Worm (Caenorhabditis elegans) whole organism, L4 larva: ENCODE measurements around the gene sgt-1.

Experiments
- F44E2.7 ChIP-seq: fragments of 200-800 bp; sonication (Bioruptor generic); IDR thresholded peaks from 2 replicates; pipeline ENCODE4 v2.1.2; 2022; ENCODE audit warnings: missing genetic modification characterization, missing compliant biosample characterization
- R02D3.7 ChIP-seq: fragments of 150-350 bp; sonication (generic microtip); optimal IDR thresholded peaks from 3 replicates; lab custom pipeline; 2014; ENCODE audit warnings: missing biosample characterization, missing genetic modification characterization
- T20F7.1 ChIP-seq: fragments of 200-800 bp; sonication (Bioruptor generic); optimal IDR thresholded peaks from 2 replicates; lab custom pipeline; 2018; ENCODE audit warnings: mild to moderate bottlenecking, missing genetic modification characterization, missing compliant biosample characterization
- T26A8.4 ChIP-seq: fragments of 200-800 bp; sonication (Bioruptor generic); IDR thresholded peaks from 2 replicates; pipeline ENCODE4 v1.3.6; 2022; ENCODE audit warnings: missing genetic modification characterization, missing compliant biosample characterization
- Y105C5A.15 ChIP-seq: fragments of 200-800 bp; sonication (Bioruptor generic); IDR thresholded peaks from 2 replicates; pipeline ENCODE4 v1.3.6; 2022; ENCODE audit warnings: missing genetic modification characterization, missing compliant biosample characterization
- Y5F2A.4 ChIP-seq: fragments of 200-800 bp; sonication (Bioruptor generic); optimal IDR thresholded peaks from 2 replicates; lab custom pipeline; 2018; ENCODE audit warnings: mild to moderate bottlenecking, missing genetic modification characterization, missing compliant biosample characterization
- Y75B8A.6 ChIP-seq: fragments of 200-800 bp; sonication (Bioruptor generic); IDR thresholded peaks from 2 replicates; pipeline ENCODE4 v1.3.6; 2022; ENCODE audit warnings: missing genetic modification reagents, missing genetic modification characterization, missing compliant biosample characterization
- ZK546.5 ChIP-seq, 2 experiments: sonication (generic microtip); optimal IDR thresholded peaks; 2 replicates each; lab custom pipeline; 2017; ENCODE audit warnings: missing biosample characterization in 2 of 2, missing genetic modification characterization in 2 of 2
- aly-2 ChIP-seq: sonication (generic microtip); optimal IDR thresholded peaks from 2 replicates; lab custom pipeline; 2018; ENCODE audit warnings: missing biosample characterization, missing genetic modification characterization
- arid-1 ChIP-seq: fragments of 200-800 bp; sonication (Bioruptor generic); conservative IDR thresholded peaks from 2 replicates; pipeline ENCODE4 v1.3.6; 2022; ENCODE audit warnings: missing genetic modification reagents, missing genetic modification characterization, missing compliant biosample characterization
- attf-4 ChIP-seq: sonication (generic microtip); optimal IDR thresholded peaks from 3 replicates; lab custom pipeline; 2017; ENCODE audit warnings: missing biosample characterization, missing genetic modification characterization
- ceh-20 ChIP-seq: fragments of 200-800 bp; sonication (Bioruptor generic); IDR thresholded peaks from 2 replicates; pipeline ENCODE4 v1.3.6; 2022; ENCODE audit warnings: missing genetic modification reagents, missing genetic modification characterization, missing compliant biosample characterization
- ceh-32 ChIP-seq: sonication (generic microtip); optimal IDR thresholded peaks from 2 replicates; lab custom pipeline; 2016; ENCODE audit warnings: mild to moderate bottlenecking, missing genetic modification characterization, missing compliant biosample characterization; ENCODE audit not compliant: poor library complexity
- ceh-62 ChIP-seq: sonication (generic microtip); optimal IDR thresholded peaks from 2 replicates; lab custom pipeline; 2017; ENCODE audit warnings: missing biosample characterization, missing genetic modification characterization
- ces-1 ChIP-seq: fragments of 150-350 bp; sonication (generic microtip); optimal IDR thresholded peaks from 4 replicates; lab custom pipeline; 2014; ENCODE audit warnings: missing biosample characterization, missing genetic modification reagents, missing genetic modification characterization
- ctbp-1 ChIP-seq: fragments of 200-800 bp; sonication (Bioruptor generic); IDR thresholded peaks from 2 replicates; pipeline ENCODE4 v1.3.6; 2022; ENCODE audit warnings: missing genetic modification reagents, missing genetic modification characterization, missing compliant biosample characterization
- daf-12 ChIP-seq: fragments of 150-350 bp; optimal IDR thresholded peaks from 2 replicates; lab custom pipeline; 2014; ENCODE audit warnings: missing biosample characterization, missing genetic modification reagents, missing genetic modification characterization
- daf-16 ChIP-seq, 3 experiments: sonication (generic microtip); optimal IDR thresholded peaks; 2 replicates each; lab custom pipeline; 2016 to 2017; ENCODE audit warnings: missing genetic modification characterization in 3 of 3, missing genetic modification reagents in 3 of 3, mild to moderate bottlenecking in 2 of 3, missing compliant biosample characterization in 2 of 3, missing biosample characterization in 1 of 3, moderate library complexity in 1 of 3
- daf-19 ChIP-seq: fragments of 200-800 bp; sonication (Bioruptor generic); conservative IDR thresholded peaks from 2 replicates; pipeline ENCODE4 v1.3.6; 2022; ENCODE audit warnings: missing genetic modification characterization, missing compliant biosample characterization
- daf-8 ChIP-seq: fragments of 200-800 bp; sonication (Bioruptor generic); IDR thresholded peaks from 2 replicates; pipeline ENCODE4 v1.3.6; 2022; ENCODE audit warnings: missing genetic modification characterization, missing compliant biosample characterization
- dmd-6 ChIP-seq: fragments of 200-800 bp; sonication (Bioruptor generic); IDR thresholded peaks from 2 replicates; pipeline ENCODE4 v1.3.6; 2022; ENCODE audit warnings: missing genetic modification reagents, missing genetic modification characterization, missing compliant biosample characterization
- dmd-9 ChIP-seq: fragments of 200-800 bp; sonication (Bioruptor generic); IDR thresholded peaks from 2 replicates; pipeline ENCODE4 v1.3.6; 2022; ENCODE audit warnings: missing genetic modification reagents, missing genetic modification characterization, missing compliant biosample characterization
- dpl-1 ChIP-seq: fragments of 150-350 bp; optimal IDR thresholded peaks from 2 replicates; lab custom pipeline; 2014; ENCODE audit warnings: missing biosample characterization, missing genetic modification reagents, missing genetic modification characterization
- dve-1 ChIP-seq: sonication (generic microtip); optimal IDR thresholded peaks from 2 replicates; lab custom pipeline; 2017; ENCODE audit warnings: antibody characterized with exemption, mild to moderate bottlenecking, missing genetic modification characterization, missing compliant biosample characterization; ENCODE audit not compliant: insufficient read depth
- egl-27 ChIP-seq: sonication (generic microtip); optimal IDR thresholded peaks from 3 replicates; lab custom pipeline; 2017; ENCODE audit warnings: missing biosample characterization, missing genetic modification reagents, missing genetic modification characterization
- fkh-10 ChIP-seq: fragments of 150-350 bp; optimal IDR thresholded peaks from 2 replicates; lab custom pipeline; 2014; ENCODE audit warnings: missing biosample characterization, missing genetic modification reagents, missing genetic modification characterization
- hif-1 ChIP-seq, 2 experiments: sonication (generic microtip); optimal IDR thresholded peaks; 2 replicates each; lab custom pipeline; 2016 to 2017; ENCODE audit warnings: missing compliant biosample characterization in 2 of 2, missing genetic modification characterization in 2 of 2, missing genetic modification reagents in 2 of 2, missing genotype in 2 of 2, mild to moderate bottlenecking in 1 of 2
- hlh-11 ChIP-seq: fragments of 200-800 bp; sonication (Bioruptor generic); optimal IDR thresholded peaks from 2 replicates; lab custom pipeline; 2018; ENCODE audit warnings: mild to moderate bottlenecking, missing genetic modification characterization, missing compliant biosample characterization
- lin-13 ChIP-seq: fragments of 150-350 bp; optimal IDR thresholded peaks from 2 replicates; lab custom pipeline; 2014; ENCODE audit warnings: missing biosample characterization, missing genetic modification reagents, missing genetic modification characterization
- lin-29 ChIP-seq: fragments of 200-800 bp; sonication (Bioruptor generic); IDR thresholded peaks from 2 replicates; pipeline ENCODE4 v1.3.6; 2022; ENCODE audit warnings: missing genetic modification reagents, missing genetic modification characterization, missing compliant biosample characterization
- lir-3 ChIP-seq: sonication (generic microtip); optimal IDR thresholded peaks from 2 replicates; lab custom pipeline; 2016; ENCODE audit warnings: mild to moderate bottlenecking, missing genetic modification characterization, missing compliant biosample characterization
- mdt-29 ChIP-seq: fragments of 200-800 bp; sonication (Bioruptor generic); IDR thresholded peaks from 2 replicates; pipeline ENCODE4 v1.3.6; 2022; ENCODE audit warnings: missing genetic modification reagents, missing genetic modification characterization, missing compliant biosample characterization
- mep-1 ChIP-seq: fragments of 150-350 bp; sonication (generic microtip); optimal IDR thresholded peaks from 3 replicates; lab custom pipeline; 2014; ENCODE audit warnings: missing biosample characterization, missing genetic modification characterization
- mes-2 ChIP-seq: sonication (generic microtip); optimal IDR thresholded peaks from 2 replicates; lab custom pipeline; 2016; ENCODE audit warnings: missing genotype, mild to moderate bottlenecking, missing genetic modification characterization, missing compliant biosample characterization; ENCODE audit not compliant: poor library complexity, severe bottlenecking
- mxl-3 ChIP-seq: fragments of 200-800 bp; sonication (Bioruptor generic); optimal IDR thresholded peaks from 2 replicates; lab custom pipeline; 2018; ENCODE audit warnings: mild to moderate bottlenecking, missing genetic modification characterization, missing compliant biosample characterization
- nhr-111 ChIP-seq: fragments of 200-800 bp; sonication (Bioruptor generic); optimal IDR thresholded peaks from 2 replicates; lab custom pipeline; 2018; ENCODE audit warnings: mild to moderate bottlenecking, missing genetic modification characterization, missing compliant biosample characterization
- nhr-48 ChIP-seq: sonication (generic microtip); optimal IDR thresholded peaks from 2 replicates; lab custom pipeline; 2016; ENCODE audit warnings: mild to moderate bottlenecking, missing genetic modification characterization, missing compliant biosample characterization
- nhr-76 ChIP-seq: fragments of 150-350 bp; optimal IDR thresholded peaks from 2 replicates; lab custom pipeline; 2014; ENCODE audit warnings: missing biosample characterization, missing genetic modification characterization
- nhr-77 ChIP-seq: fragments of 150-350 bp; optimal IDR thresholded peaks from 2 replicates; lab custom pipeline; 2014; ENCODE audit warnings: missing biosample characterization, missing genetic modification characterization
- pha-4 ChIP-seq, 2 experiments: fragments of 150-350 bp in 1 of 2; fragments of 200-800 bp in 1 of 2; sonication (Bioruptor generic) in 1 of 2; IDR thresholded peaks in 1 of 2; optimal IDR thresholded peaks in 1 of 2; 2 replicates each; pipeline versions ENCODE4 v1.3.6 to Lab custom; 2014 to 2022; ENCODE audit warnings: missing genetic modification characterization in 2 of 2, missing genetic modification reagents in 2 of 2, missing biosample characterization in 1 of 2, missing compliant biosample characterization in 1 of 2
- php-3 ChIP-seq: fragments of 200-800 bp; sonication (Bioruptor generic); IDR thresholded peaks from 2 replicates; pipeline ENCODE4 v1.3.6; 2022; ENCODE audit warnings: missing genetic modification reagents, missing genetic modification characterization, missing compliant biosample characterization
- pqm-1 ChIP-seq: sonication (generic microtip); optimal IDR thresholded peaks from 2 replicates; lab custom pipeline; 2017; ENCODE audit warnings: missing biosample characterization, missing genetic modification characterization
- sdz-12 ChIP-seq: fragments of 200-800 bp; sonication (Bioruptor generic); optimal IDR thresholded peaks from 2 replicates; lab custom pipeline; 2018; ENCODE audit warnings: mild to moderate bottlenecking, missing genetic modification characterization, missing compliant biosample characterization
- skn-1 ChIP-seq: fragments of 150-350 bp; optimal IDR thresholded peaks from 2 replicates; lab custom pipeline; 2014; ENCODE audit warnings: missing biosample characterization, missing genetic modification characterization
- snpc-1.2 ChIP-seq: fragments of 200-800 bp; sonication (Bioruptor generic); IDR thresholded peaks from 2 replicates; pipeline ENCODE4 v1.3.6; 2022; ENCODE audit warnings: missing genetic modification reagents, missing genetic modification characterization, missing compliant biosample characterization
- snpc-4 ChIP-seq: fragments of 150-350 bp; optimal IDR thresholded peaks from 2 replicates; lab custom pipeline; 2014; ENCODE audit warnings: missing biosample characterization, missing genetic modification characterization
- vab-7 ChIP-seq: fragments of 200-800 bp; sonication (Bioruptor generic); IDR thresholded peaks from 2 replicates; pipeline ENCODE4 v1.3.6; 2022; ENCODE audit warnings: missing genetic modification reagents, missing genetic modification characterization, missing compliant biosample characterization
- zag-1 ChIP-seq: fragments of 150-350 bp; optimal IDR thresholded peaks from 2 replicates; lab custom pipeline; 2014; ENCODE audit warnings: missing biosample characterization, missing genetic modification characterization
- zfp-2 ChIP-seq: sonication (generic microtip); optimal IDR thresholded peaks from 2 replicates; lab custom pipeline; 2016; ENCODE audit warnings: mild to moderate bottlenecking, missing genetic modification characterization, missing compliant biosample characterization
- zip-11 ChIP-seq: fragments of 200-800 bp; sonication (Bioruptor generic); IDR thresholded peaks from 2 replicates; pipeline ENCODE4 v1.3.6; 2022; ENCODE audit warnings: missing genetic modification characterization, missing compliant biosample characterization

The sgt-1 gene

DNA sequence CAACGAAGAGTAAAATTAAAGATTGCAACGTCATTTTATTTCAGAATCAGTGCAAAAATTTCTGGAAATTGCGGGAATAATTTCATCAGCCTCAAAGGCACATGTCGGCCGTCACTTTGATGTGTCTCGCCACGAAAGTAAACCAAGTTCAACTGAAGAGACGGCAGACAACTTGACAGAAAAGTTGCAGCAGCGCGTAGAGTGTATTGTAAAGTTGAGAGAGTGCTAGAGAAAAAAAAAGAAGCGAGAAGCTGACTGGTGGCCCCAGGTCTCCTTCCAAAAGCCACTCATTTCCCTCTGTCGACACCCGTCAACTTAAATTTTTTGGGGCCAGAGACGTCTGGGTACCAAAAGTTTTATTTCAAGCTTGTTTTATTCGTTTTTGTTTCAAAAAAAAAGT is 681 bp upstream of the sgt-1 start (continued):
- TF ChIP-seq ceh-62 (tag; lab: Kevin White, UChicago) (no peak), nhr-48 (tag; lab: Kevin White, UChicago) (peak; percentile 13), snpc-4 (peak; percentile 7), aly-2 (tag; lab: Kevin White, UChicago) (no peak), daf-16 (GFP tag; optimal IDR thresholded peaks at IDR 0.05; lab: Kevin White, UChicago) (peak in 1 of 2 experiments; percentile 16), daf-16 (tag; optimal IDR thresholded peaks at IDR 0.05; lab: Kevin White, UChicago) (peak; percentile 64), Y105C5A.15 (no peak), php-3 (GFP tag; lab: Robert Waterston, UW) (0 out of 2 replicates have a peak, but pooled peaks have one; percentile 37), Y5F2A.4 (GFP tag; lab: Kevin White, UChicago) (no peak), pqm-1 (tag; lab: Kevin White, UChicago) (no peak), pha-4 (GFP tag; IDR thresholded peaks at IDR 0.05; lab: Robert Waterston, UW) (peak; percentile 37; the same call in 1 of the 2 replicates), pha-4 (tag; optimal IDR thresholded peaks at IDR 0.05; lab: Kevin White, UChicago) (peak; percentile 23), T20F7.1 (GFP tag; lab: Kevin White, UChicago) (peak; percentile 25), dve-1 (tag; lab: Kevin White, UChicago) (peak; percentile 75), snpc-1.2 (no peak), zip-11 (GFP tag; lab: Robert Waterston, UW) (no peak), ctbp-1 (GFP tag; lab: Robert Waterston, UW) (peak; percentile 41; the same call in 1 of the 2 replicates), mep-1 (tag; lab: Kevin White, UChicago) (peak; percentile 78), daf-19 (GFP tag; lab: Robert Waterston, UW) (no peak), zag-1 (no peak), ceh-20 (peak; percentile 66; the same call in 1 of the 2 replicates), nhr-76 (no peak), daf-12 (tag; lab: Kevin White, UChicago) (no peak), Y75B8A.6 (GFP tag; lab: Robert Waterston, UW) (no peak), dmd-6 (GFP tag; lab: Robert Waterston, UW) (peak; percentile 66), mdt-29 (peak; percentile 58; the same call in 1 of the 2 replicates), lir-3 (tag; lab: Kevin White, UChicago) (no peak), daf-8 (no peak), vab-7 (GFP tag; lab: Robert Waterston, UW) (no peak), ces-1 (peak; percentile 9), zfp-2 (tag; lab: Kevin White, UChicago) (no peak), skn-1 (no peak), T26A8.4 (GFP tag; lab: Robert Waterston, UW) (0 out of 2 replicates have a peak, but pooled peaks have one; percentile 37), hif-1 (tag; optimal IDR thresholded peaks at IDR 0.05; lab: Kevin White, UChicago) (peak in 1 of 2 experiments; percentile 67), R02D3.7 (tag; lab: Kevin White, UChicago) (no peak), sdz-12 (no peak), nhr-111 (no peak), dpl-1 (peak; percentile 56), hlh-11 (peak; percentile 83), attf-4 (no peak), lin-29 (GFP tag; lab: Robert Waterston, UW) (no peak), egl-27 (tag; lab: Kevin White, UChicago) (no peak), lin-13 (GFP tag; lab: Kevin White, UChicago) (peak; percentile 60), nhr-77 (tag; lab: Kevin White, UChicago) (peak; percentile 77), F44E2.7 (no peak), ZK546.5 (tag; optimal IDR thresholded peaks at IDR 0.05; lab: Kevin White, UChicago) (no peak), dmd-9 (no peak), mxl-3 (GFP tag; lab: Kevin White, UChicago) (peak; percentile 80), mes-2 (peak; percentile 79), arid-1 (peak; percentile 68; the same call in 1 of the 2 replicates), fkh-10 (GFP tag; lab: Kevin White, UChicago) (peak; percentile 33), ceh-32 (no peak)
